Worm (Caenorhabditis elegans): ENCODE results near the gene blos-1.

Gene blos-1

ce11 chrIII:10202894-10203871 is 8.6 kb downstream of the blos-1 start, which contains the start of gene chc-1 (continued):
- peak; percentile 40; the same call in 1 of the 2 replicates for TF ChIP-seq D2030.7 (GFP tag; IDR thresholded peaks at IDR 0.05)
- TF ChIP-seq cebp-2 (GFP tag; IDR thresholded peaks at IDR 0.05), result no peak
- no peak for TF ChIP-seq lag-1 (GFP tag; IDR thresholded peaks at IDR 0.05)
- no peak for TF ChIP-seq mel-28 (tag; optimal IDR thresholded peaks at IDR 0.05; ENCODE audit: borderline replicate concordance)
- no peak for TF ChIP-seq snpc-3.4 (tag; optimal IDR thresholded peaks at IDR 0.05)
- TF ChIP-seq Y67H2A.10 (GFP tag; conservative IDR thresholded peaks at IDR 0.05), result no peak
- TF ChIP-seq T26A5.8 (tag; optimal IDR thresholded peaks at IDR 0.05), result no peak
- no peak for TF ChIP-seq lin-40 (tag; optimal IDR thresholded peaks at IDR 0.05)
- TF ChIP-seq C06A6.2 (GFP tag; conservative IDR thresholded peaks at IDR 0.05), result no peak
- TF ChIP-seq sea-2 (GFP tag; IDR thresholded peaks at IDR 0.05), result no peak
- no peak for TF ChIP-seq Y79H2A.3 (GFP tag; conservative IDR thresholded peaks at IDR 0.05)
- peak; percentile 87 for TF ChIP-seq lsl-1 (GFP tag; optimal IDR thresholded peaks at IDR 0.05)
- TF ChIP-seq ekl-4 (GFP tag; IDR thresholded peaks at IDR 0.05), result no peak
- no peak for TF ChIP-seq rcor-1 (GFP tag; IDR thresholded peaks at IDR 0.05)
- TF ChIP-seq aptf-2 (GFP tag; conservative IDR thresholded peaks at IDR 0.05), result peak; percentile 72
- no peak for TF ChIP-seq nfya-1 (tag; optimal IDR thresholded peaks at IDR 0.05; ENCODE audit: borderline replicate concordance, insufficient read depth)
- TF ChIP-seq ceh-58 (GFP tag; IDR thresholded peaks at IDR 0.05), result no peak
- no peak for TF ChIP-seq egl-44 (GFP tag; IDR thresholded peaks at IDR 0.05)
- no peak for TF ChIP-seq F52B5.7 (tag; optimal IDR thresholded peaks at IDR 0.05)
- TF ChIP-seq hsf-1 (GFP tag; IDR thresholded peaks at IDR 0.05), result no peak
- peak; percentile 75 for TF ChIP-seq madf-8 (GFP tag; conservative IDR thresholded peaks at IDR 0.05)
- no peak for TF ChIP-seq Y53F4B.3 (GFP tag; IDR thresholded peaks at IDR 0.05)
- TF ChIP-seq dpl-1 (GFP tag; optimal IDR thresholded peaks at IDR 0.05), result peak; percentile 46
- no peak for TF ChIP-seq hlh-26 (GFP tag; conservative IDR thresholded peaks at IDR 0.05)
- TF ChIP-seq B0019.2 (GFP tag; conservative IDR thresholded peaks at IDR 0.05), result no peak
- TF ChIP-seq tlf-1 (GFP tag; optimal IDR thresholded peaks at IDR 0.05), result peak; percentile 20
- TF ChIP-seq rec-8 (tag; optimal IDR thresholded peaks at IDR 0.05), result no peak
- no peak for TF ChIP-seq nfyb-1 (GFP tag; IDR thresholded peaks at IDR 0.05)
- no peak for TF ChIP-seq somi-1 (GFP tag; optimal IDR thresholded peaks at IDR 0.05)
- TF ChIP-seq nhr-80 (tag; optimal IDR thresholded peaks at IDR 0.05), result peak; percentile 52
- no peak for TF ChIP-seq ceh-100 (GFP tag; IDR thresholded peaks at IDR 0.05)
- no peak for TF ChIP-seq hrde-1 (tag; optimal IDR thresholded peaks at IDR 0.05; ENCODE audit: borderline replicate concordance)
- TF ChIP-seq F22D6.2 (tag; optimal IDR thresholded peaks at IDR 0.05), result no peak
- no peak for TF ChIP-seq atf-7 (tag; optimal IDR thresholded peaks at IDR 0.05)
- peak; percentile 89 for TF ChIP-seq madf-3 (GFP tag; IDR thresholded peaks at IDR 0.05)
- peak; percentile 80; the same call in 1 of the 2 replicates for TF ChIP-seq ceh-91 (GFP tag; IDR thresholded peaks at IDR 0.05)
- TF ChIP-seq ceh-40 (GFP tag; IDR thresholded peaks at IDR 0.05), result no peak
- no peak for TF ChIP-seq lir-1 (GFP tag; conservative IDR thresholded peaks at IDR 0.05)
- TF ChIP-seq ztf-3 (GFP tag; optimal IDR thresholded peaks at IDR 0.05), result no peak
- no peak for TF ChIP-seq ztf-28 (GFP tag; IDR thresholded peaks at IDR 0.05)
- TF ChIP-seq Y53G8AR.9 (GFP tag; conservative IDR thresholded peaks at IDR 0.05), result no peak
- TF ChIP-seq F55B11.4 (tag; optimal IDR thresholded peaks at IDR 0.05; ENCODE audit: borderline replicate concordance, insufficient read depth), result no peak
- no peak for TF ChIP-seq dpff-1 (tag; optimal IDR thresholded peaks at IDR 0.05)
- TF ChIP-seq F33H1.4 (GFP tag; IDR thresholded peaks at IDR 0.05), result peak; percentile 77
- TF ChIP-seq Y56A3A.18 (GFP tag; IDR thresholded peaks at IDR 0.05), result no peak
- TF ChIP-seq ztf-6 (GFP tag; IDR thresholded peaks at IDR 0.05), result no peak
- no peak for TF ChIP-seq B0261.1 (tag; optimal IDR thresholded peaks at IDR 0.05)

Data from whole organism, young adult.